Fruit fly (Drosophila melanogaster) whole organism, embryonic: Measurements from ENCODE around the gene CG12438.

ENCODE experiments used
- Blimp-1 ChIP-seq: fragments of 200-800 bp; sonication (Bioruptor generic); optimal IDR thresholded peaks from 3 replicates; lab custom pipeline; 2018; ENCODE audit warnings: missing biosample characterization, missing genetic modification characterization, mild to moderate bottlenecking, moderate library complexity, missing genetic modification reagents
- CG12769 ChIP-seq: fragments of 200-800 bp; sonication (Bioruptor generic); optimal IDR thresholded peaks from 2 replicates; lab custom pipeline; 2019; ENCODE audit warnings: missing biosample characterization, mild to moderate bottlenecking, missing genetic modification characterization, moderate library complexity
- CG13424 ChIP-seq: fragments of 200-800 bp; sonication (Bioruptor generic); optimal IDR thresholded peaks from 2 replicates; lab custom pipeline; 2019; ENCODE audit warnings: missing biosample characterization, mild to moderate bottlenecking, missing genetic modification characterization, moderate library complexity
- CG14965 ChIP-seq: fragments of 200-800 bp; sonication (Bioruptor generic); optimal IDR thresholded peaks from 2 replicates; lab custom pipeline; 2016; ENCODE audit warnings: missing biosample characterization, missing genetic modification characterization, borderline replicate concordance
- CG17328 ChIP-seq: fragments of 200-800 bp; sonication (Bioruptor generic); IDR thresholded peaks from 2 replicates; pipeline ENCODE4 v1.3.6; 2022; ENCODE audit warnings: missing biosample characterization, missing genetic modification characterization
- CG1792 ChIP-seq: fragments of 200-800 bp; sonication (Bioruptor generic); optimal IDR thresholded peaks from 2 replicates; lab custom pipeline; 2016; ENCODE audit warnings: missing biosample characterization, missing genetic modification characterization
- CG2116 ChIP-seq: fragments of 200-800 bp; sonication (Bioruptor generic); optimal IDR thresholded peaks from 3 replicates; lab custom pipeline; 2018; ENCODE audit warnings: missing biosample characterization, mild to moderate bottlenecking, missing genetic modification characterization
- CG2199 ChIP-seq: fragments of 200-800 bp; sonication (Bioruptor generic); IDR thresholded peaks from 3 replicates; pipeline ENCODE4 v1.3.6; 2022; ENCODE audit warnings: missing biosample characterization, missing genetic modification characterization
- CG3065 ChIP-seq: fragments of 200-800 bp; sonication (Bioruptor generic); optimal IDR thresholded peaks from 2 replicates; lab custom pipeline; 2016; ENCODE audit warnings: missing biosample characterization, missing genetic modification characterization
- CG42726 ChIP-seq: fragments of 200-800 bp; sonication (Bioruptor generic); IDR thresholded peaks from 2 replicates; pipeline ENCODE4 v1.3.6; 2022; ENCODE audit warnings: missing biosample characterization, missing genetic modification characterization; ENCODE audit not compliant: partially characterized antibody
- CG4328 ChIP-seq: fragments of 200-800 bp; sonication (Bioruptor generic); optimal IDR thresholded peaks from 3 replicates; lab custom pipeline; 2017; ENCODE audit warnings: missing biosample characterization, missing genetic modification reagents, missing genetic modification characterization
- CG9932 ChIP-seq: fragments of 200-800 bp; sonication (Bioruptor generic); IDR thresholded peaks from 2 replicates; pipeline ENCODE4 v1.3.6; 2022; ENCODE audit warnings: missing biosample characterization, missing genetic modification characterization
- CoRest ChIP-seq: fragments of 200-800 bp; sonication (Bioruptor generic); optimal IDR thresholded peaks from 3 replicates; lab custom pipeline; 2018; ENCODE audit warnings: missing biosample characterization, mild to moderate bottlenecking, missing genetic modification characterization, moderate library complexity
- Dek ChIP-seq: fragments of 200-800 bp; sonication (Bioruptor generic); optimal IDR thresholded peaks from 3 replicates; lab custom pipeline; 2019; ENCODE audit warnings: missing biosample characterization, mild to moderate bottlenecking, missing genetic modification characterization, moderate library complexity
- Dll ChIP-seq: fragments of 200-800 bp; sonication (Bioruptor generic); IDR thresholded peaks from 4 replicates; pipeline ENCODE4 v1.3.6; 2022; ENCODE audit warnings: missing biosample characterization, missing genetic modification characterization; ENCODE audit not compliant: partially characterized antibody
- Elba2 ChIP-seq: fragments of 200-800 bp; sonication (Bioruptor generic); optimal IDR thresholded peaks from 3 replicates; lab custom pipeline; 2016; ENCODE audit warnings: missing biosample characterization, missing genetic modification characterization
- Fer2 ChIP-seq: fragments of 200-800 bp; sonication (Bioruptor generic); optimal IDR thresholded peaks from 2 replicates; lab custom pipeline; 2018; ENCODE audit warnings: missing biosample characterization, mild to moderate bottlenecking, missing genetic modification characterization, moderate library complexity
- Hr78 ChIP-seq, 2 experiments: fragments of 200-800 bp in 1 of 2; fragments of >200 bp in 1 of 2; sonication (Bioruptor generic) in 1 of 2; optimal IDR thresholded peaks; 2 replicates each; lab custom pipeline; 2017 to 2019; ENCODE audit warnings: missing biosample characterization in 2 of 2, missing genetic modification characterization in 2 of 2, mild to moderate bottlenecking in 1 of 2, moderate library complexity in 1 of 2
- Hsf ChIP-seq: fragments of 200-800 bp; sonication (Bioruptor generic); optimal IDR thresholded peaks from 3 replicates; lab custom pipeline; 2016; ENCODE audit warnings: missing biosample characterization, missing genetic modification characterization
- Lhr ChIP-seq: fragments of 200-800 bp; sonication (Bioruptor generic); optimal IDR thresholded peaks from 3 replicates; lab custom pipeline; 2017; ENCODE audit warnings: mild to moderate bottlenecking, missing biosample characterization, missing genetic modification reagents, missing genetic modification characterization
- MTF-1 ChIP-seq: fragments of 200-800 bp; sonication (Bioruptor generic); optimal IDR thresholded peaks from 2 replicates; lab custom pipeline; 2018; ENCODE audit warnings: missing biosample characterization, mild to moderate bottlenecking, missing genetic modification characterization, borderline replicate concordance
- Meics ChIP-seq: fragments of 200-800 bp; sonication (Bioruptor generic); optimal IDR thresholded peaks from 2 replicates; lab custom pipeline; 2017; ENCODE audit warnings: missing biosample characterization, mild to moderate bottlenecking, missing genetic modification characterization
- Neu2 ChIP-seq: fragments of 200-800 bp; sonication (Bioruptor generic); optimal IDR thresholded peaks from 3 replicates; lab custom pipeline; 2016; ENCODE audit warnings: missing biosample characterization, missing genetic modification characterization, borderline replicate concordance
- PHDP ChIP-seq: fragments of 200-800 bp; sonication (Bioruptor generic); optimal IDR thresholded peaks from 3 replicates; lab custom pipeline; 2018; ENCODE audit warnings: missing biosample characterization, mild to moderate bottlenecking, missing genetic modification characterization, moderate library complexity
- Poxn ChIP-seq: fragments of 200-800 bp; sonication (Bioruptor generic); IDR thresholded peaks from 2 replicates; pipeline ENCODE4 v1.3.6; 2022; ENCODE audit warnings: missing biosample characterization, missing genetic modification characterization
- Sry-β ChIP-seq: fragments of 200-800 bp; sonication (Bioruptor generic); optimal IDR thresholded peaks from 2 replicates; lab custom pipeline; 2018; ENCODE audit warnings: missing biosample characterization, mild to moderate bottlenecking, missing genetic modification characterization, moderate library complexity
- Xrp1 ChIP-seq: fragments of 200-800 bp; sonication (Bioruptor generic); IDR thresholded peaks from 2 replicates; pipeline ENCODE4 v1.3.6; 2022; ENCODE audit warnings: missing biosample characterization, missing genetic modification characterization
- ash1 ChIP-seq: fragments of 200-800 bp; sonication (Bioruptor generic); optimal IDR thresholded peaks from 2 replicates; lab custom pipeline; 2018; ENCODE audit warnings: missing biosample characterization, mild to moderate bottlenecking, missing genetic modification characterization
- ato ChIP-seq: fragments of 200-800 bp; sonication (Bioruptor generic); IDR thresholded peaks from 2 replicates; pipeline ENCODE4 v1.3.6; 2022; ENCODE audit warnings: missing biosample characterization, missing genetic modification characterization; ENCODE audit not compliant: partially characterized antibody
- btn ChIP-seq: fragments of 200-800 bp; sonication (Bioruptor generic); optimal IDR thresholded peaks from 2 replicates; lab custom pipeline; 2016; ENCODE audit warnings: missing biosample characterization, missing genetic modification characterization
- cato ChIP-seq: fragments of 200-800 bp; sonication (Bioruptor generic); optimal IDR thresholded peaks from 2 replicates; lab custom pipeline; 2016; ENCODE audit warnings: missing biosample characterization, missing genetic modification characterization, borderline replicate concordance
- chif ChIP-seq, 2 experiments: fragments of 200-800 bp; sonication (Bioruptor generic); optimal IDR thresholded peaks; 3 replicates each; lab custom pipeline; 2016; ENCODE audit warnings: missing biosample characterization in 2 of 2, missing genetic modification characterization in 2 of 2
- cwo ChIP-seq: fragments of 200-800 bp; sonication (Bioruptor generic); optimal IDR thresholded peaks from 3 replicates; lab custom pipeline; 2017; ENCODE audit warnings: missing biosample characterization, missing genetic modification characterization, mild to moderate bottlenecking, moderate library complexity, missing genetic modification reagents
- danr ChIP-seq: fragments of 200-800 bp; sonication (Bioruptor generic); IDR thresholded peaks from 2 replicates; pipeline ENCODE4 v1.3.6; 2022; ENCODE audit warnings: missing biosample characterization, missing genetic modification characterization
- dpn ChIP-seq, 2 experiments: fragments of 200-800 bp; sonication (Bioruptor generic); optimal IDR thresholded peaks; 3 replicates each; lab custom pipeline; 2016; ENCODE audit warnings: missing biosample characterization in 2 of 2, missing genetic modification characterization in 2 of 2
- ewg ChIP-seq: fragments of 200-800 bp; sonication (Bioruptor generic); optimal IDR thresholded peaks from 3 replicates; lab custom pipeline; 2017; ENCODE audit warnings: mild to moderate bottlenecking, missing biosample characterization, missing genetic modification reagents, missing genetic modification characterization
- fd96Cb ChIP-seq: fragments of 200-800 bp; sonication (Bioruptor generic); optimal IDR thresholded peaks from 2 replicates; lab custom pipeline; 2018; ENCODE audit warnings: missing biosample characterization, mild to moderate bottlenecking, missing genetic modification characterization, moderate library complexity
- kay ChIP-seq: fragments of 200-800 bp; sonication (Bioruptor generic); optimal IDR thresholded peaks from 2 replicates; lab custom pipeline; 2016; ENCODE audit warnings: missing biosample characterization, missing genetic modification characterization
- lmd ChIP-seq: fragments of 200-800 bp; sonication (Bioruptor generic); IDR thresholded peaks from 2 replicates; pipeline ENCODE4 v1.3.6; 2022; ENCODE audit warnings: missing biosample characterization, missing genetic modification characterization
- lov ChIP-seq, 2 experiments: fragments of 200-800 bp in 1 of 2; fragments of >200 bp in 1 of 2; sonication (Bioruptor generic) in 1 of 2; IDR thresholded peaks in 1 of 2; optimal IDR thresholded peaks in 1 of 2; 2 replicates in 1 of 2; 3 replicates in 1 of 2; pipeline versions ENCODE4 v1.3.6 to Lab custom; 2017 to 2022; ENCODE audit warnings: missing biosample characterization in 1 of 2, missing genetic modification characterization in 1 of 2
- pb ChIP-seq: fragments of 200-800 bp; sonication (Bioruptor generic); optimal IDR thresholded peaks from 3 replicates; lab custom pipeline; 2016; ENCODE audit warnings: missing biosample characterization, missing genetic modification characterization
- row ChIP-seq: fragments of 200-800 bp; sonication (Bioruptor generic); IDR thresholded peaks from 3 replicates; pipeline ENCODE4 v1.3.6; 2022; ENCODE audit warnings: missing biosample characterization, missing genetic modification characterization
- sqz ChIP-seq: fragments of 200-800 bp; sonication (Bioruptor generic); optimal IDR thresholded peaks from 3 replicates; lab custom pipeline; 2018; ENCODE audit warnings: missing biosample characterization, mild to moderate bottlenecking, missing genetic modification characterization
- tap ChIP-seq: fragments of 200-800 bp; optimal IDR thresholded peaks from 3 replicates; lab custom pipeline; 2019; ENCODE audit warnings: missing biosample characterization, mild to moderate bottlenecking, missing genetic modification characterization, moderate library complexity
- tgo ChIP-seq: fragments of 200-800 bp; sonication (Bioruptor generic); IDR thresholded peaks from 3 replicates; pipeline ENCODE4 v1.3.6; 2022; ENCODE audit warnings: missing biosample characterization, missing genetic modification characterization
- tio ChIP-seq: fragments of 200-800 bp; sonication (Bioruptor generic); optimal IDR thresholded peaks from 2 replicates; lab custom pipeline; 2017; ENCODE audit warnings: missing biosample characterization, missing genetic modification characterization, inconsistent platforms
- zfh1 ChIP-seq: fragments of 200-800 bp; sonication (Bioruptor generic); IDR thresholded peaks from 3 replicates; pipeline ENCODE4 v1.3.6; 2022; ENCODE audit warnings: missing biosample characterization, missing genetic modification characterization

The CG12438 gene

dm6 chr2L:8717618-8718336 lies 34.3 kb upstream of the CG12438 start (continued):
- TF ChIP-seq Dek (tag; lab: Kevin White, UChicago) (peak; percentile 90), zfh1 (GFP tag; lab: Robert Waterston, UW) (peak; percentile 78), CG9932 (GFP tag; lab: Robert Waterston, UW) (peak; percentile 81), Lhr (peak; percentile 68), lmd (GFP tag; lab: Robert Waterston, UW) (peak; percentile 90), Hsf (GFP tag; lab: Kevin White, UChicago) (peak; percentile 81), sqz (peak; percentile 71), Fer2 (peak; percentile 57), Blimp-1 (GFP tag; lab: Kevin White, UChicago) (peak; percentile 85), CoRest (peak; percentile 97), MTF-1 (no peak), CG2116 (peak; percentile 76), tio (GFP tag; lab: Kevin White, UChicago) (peak; percentile 90), btn (GFP tag; lab: Kevin White, UChicago) (peak; percentile 42), Dll (GFP tag; lab: Robert Waterston, UW) (peak; percentile 47; the same call in 1 of the 4 replicates), Meics (peak; percentile 94), Sry-β (GFP tag; lab: Kevin White, UChicago) (peak; percentile 16), CG1792 (GFP tag; lab: Kevin White, UChicago) (peak; percentile 37), CG14965 (GFP tag; lab: Kevin White, UChicago) (no peak), Neu2 (GFP tag; lab: Kevin White, UChicago) (no peak), CG3065 (GFP tag; lab: Kevin White, UChicago) (peak; percentile 72), ash1 (GFP tag; lab: Kevin White, UChicago) (no peak), danr (GFP tag; lab: Robert Waterston, UW) (peak; percentile 66), chif (GFP tag; optimal IDR thresholded peaks at IDR 0.05; lab: Kevin White, UChicago) (peak; percentile 46 to 73), cato (peak; percentile 86), Elba2 (peak; percentile 38), CG2199 (GFP tag; lab: Robert Waterston, UW) (no peak), cwo (GFP tag; lab: Kevin White, UChicago) (peak; percentile 90), dpn (GFP tag; optimal IDR thresholded peaks at IDR 0.05; lab: Kevin White, UChicago) (peak; percentile 58 to 88), PHDP (tag; lab: Kevin White, UChicago) (peak; percentile 94), Xrp1 (peak; percentile 80), CG12769 (tag; lab: Kevin White, UChicago) (peak; percentile 63), CG17328 (peak; percentile 83), CG13424 (tag; lab: Kevin White, UChicago) (peak; percentile 93), Poxn (no peak), fd96Cb (tag; lab: Kevin White, UChicago) (peak; percentile 85), pb (GFP tag; lab: Kevin White, UChicago) (no peak), kay (GFP tag; lab: Kevin White, UChicago) (peak; percentile 86), ewg (peak; percentile 82), tap (tag; lab: Kevin White, UChicago) (peak; percentile 80), Hr78 (GFP tag; optimal IDR thresholded peaks at IDR 0.05; lab: Kevin White, UChicago) (peak in 1 of 2 experiments; percentile 57), ato (GFP tag; lab: Robert Waterston, UW) (no peak), row (GFP tag; lab: Robert Waterston, UW) (peak; percentile 90), CG4328 (GFP tag; lab: Kevin White, UChicago) (peak; percentile 80), CG42726 (GFP tag; lab: Robert Waterston, UW) (no peak), tgo (peak; percentile 86), lov (optimal IDR thresholded peaks at IDR 0.05; lab: Kevin White, UChicago) (no peak), lov (GFP tag; IDR thresholded peaks at IDR 0.05; lab: Robert Waterston, UW) (peak; percentile 60; the same call in 1 of the 3 replicates)
